Worm (Caenorhabditis elegans) whole organism, early embryonic: ENCODE results near the gene eri-5.

Experiments
- B0310.2 ChIP-seq: sonication (generic microtip); optimal IDR thresholded peaks from 2 replicates; lab custom pipeline; 2016; ENCODE audit warnings: mild to moderate bottlenecking, missing genetic modification characterization, missing compliant biosample characterization
- F13C5.2 ChIP-seq: sonication (generic microtip); optimal IDR thresholded peaks from 2 replicates; lab custom pipeline; 2017; ENCODE audit warnings: mild to moderate bottlenecking, missing genetic modification characterization, inconsistent platforms, missing compliant biosample characterization
- aly-1 ChIP-seq: sonication (generic microtip); optimal IDR thresholded peaks from 2 replicates; lab custom pipeline; 2016; ENCODE audit warnings: missing genetic modification characterization, missing compliant biosample characterization
- ama-1 ChIP-seq: fragments of 150-350 bp; optimal IDR thresholded peaks from 2 replicates; lab custom pipeline; 2014
- ceh-13 ChIP-seq: fragments of 200-800 bp; sonication (Bioruptor generic); optimal IDR thresholded peaks from 2 replicates; lab custom pipeline; 2018; ENCODE audit warnings: mild to moderate bottlenecking, missing genetic modification characterization, missing compliant biosample characterization
- ceh-36 ChIP-seq: sonication (generic microtip); optimal IDR thresholded peaks from 2 replicates; lab custom pipeline; 2016; ENCODE audit warnings: missing genetic modification characterization, inconsistent platforms, missing compliant biosample characterization
- ets-7 ChIP-seq: sonication (generic microtip); optimal IDR thresholded peaks from 2 replicates; lab custom pipeline; 2016; ENCODE audit warnings: missing genotype, missing genetic modification characterization, missing compliant biosample characterization
- flt-1 ChIP-seq: fragments of 200-800 bp; sonication (Bioruptor generic); IDR thresholded peaks from 2 replicates; pipeline ENCODE4 v1.3.6; 2022; ENCODE audit warnings: missing genetic modification characterization, missing compliant biosample characterization
- hmbx-1 ChIP-seq: sonication (generic microtip); optimal IDR thresholded peaks from 2 replicates; lab custom pipeline; 2016; ENCODE audit warnings: mild to moderate bottlenecking, missing genetic modification characterization, missing compliant biosample characterization
- hmg-4 ChIP-seq: fragments of 200-800 bp; sonication (Bioruptor generic); optimal IDR thresholded peaks from 2 replicates; lab custom pipeline; 2018; ENCODE audit warnings: mild to moderate bottlenecking, missing genetic modification characterization, missing compliant biosample characterization
- hnd-1 ChIP-seq: sonication (generic microtip); optimal IDR thresholded peaks from 2 replicates; lab custom pipeline; 2016; ENCODE audit warnings: missing genetic modification characterization, missing compliant biosample characterization
- pes-1 ChIP-seq: fragments of 200-800 bp; sonication (Bioruptor generic); IDR thresholded peaks from 2 replicates; pipeline ENCODE4 v1.3.6; 2022; ENCODE audit warnings: missing genetic modification reagents, missing genetic modification characterization, missing compliant biosample characterization
- scrt-1 ChIP-seq: fragments of 200-800 bp; sonication (Bioruptor generic); IDR thresholded peaks from 2 replicates; pipeline ENCODE4 v1.3.6; 2022; ENCODE audit warnings: missing genetic modification characterization, missing compliant biosample characterization
- sea-1 ChIP-seq: fragments of 200-800 bp; sonication (Bioruptor generic); conservative IDR thresholded peaks from 2 replicates; pipeline ENCODE4 v1.3.6; 2022; ENCODE audit warnings: missing genetic modification characterization, missing compliant biosample characterization
- tbx-11 ChIP-seq: fragments of 200-800 bp; sonication (Bioruptor generic); IDR thresholded peaks from 2 replicates; pipeline ENCODE4 v1.3.6; 2022; ENCODE audit warnings: missing genetic modification characterization, missing compliant biosample characterization
- tbx-37 ChIP-seq: fragments of 200-800 bp; sonication (Bioruptor generic); conservative IDR thresholded peaks from 2 replicates; pipeline ENCODE4 v1.3.6; 2022; ENCODE audit warnings: missing genetic modification reagents, missing genetic modification characterization, missing compliant biosample characterization
- tra-4 ChIP-seq: sonication (generic microtip); optimal IDR thresholded peaks from 2 replicates; lab custom pipeline; 2017; ENCODE audit warnings: missing genetic modification characterization, missing compliant biosample characterization

eri-5 gene

ce11 chrIV:2390804-2391203 is at the start of gene eri-5:
eri-5 (plus strand) TSS chrIV:2390821.
- no peak for TF ChIP-seq ceh-36
- no peak for TF ChIP-seq aly-1 (tag; lab: Kevin White, UChicago)
- TF ChIP-seq sea-1 (GFP tag; lab: Robert Waterston, UW), result no peak
- no peak for TF ChIP-seq hmbx-1 (tag; lab: Kevin White, UChicago)
- no peak for TF ChIP-seq tbx-37 (GFP tag; lab: Robert Waterston, UW)
- TF ChIP-seq ceh-13 (GFP tag; lab: Kevin White, UChicago), result no peak
- TF ChIP-seq F13C5.2 (tag; lab: Kevin White, UChicago), result no peak
- TF ChIP-seq B0310.2, result no peak
- no peak for TF ChIP-seq pes-1 (GFP tag; lab: Robert Waterston, UW)
- no peak for TF ChIP-seq ama-1 (lab: Kevin White, UChicago)
- no peak for TF ChIP-seq ets-7
- TF ChIP-seq hnd-1 (tag; lab: Kevin White, UChicago), result no peak
- TF ChIP-seq tra-4 (tag; lab: Kevin White, UChicago), result no peak
- no peak for TF ChIP-seq scrt-1 (GFP tag; lab: Robert Waterston, UW)
- TF ChIP-seq tbx-11, result no peak
- TF ChIP-seq hmg-4 (GFP tag; lab: Kevin White, UChicago), result no peak
- TF ChIP-seq flt-1 (GFP tag; lab: Robert Waterston, UW), result no peak

- no peak for TF ChIP-seq ets-7
- no peak for TF ChIP-seq ceh-36
- TF ChIP-seq tbx-37 (GFP tag; lab: Robert Waterston, UW), result no peak
- no peak for TF ChIP-seq flt-1 (GFP tag; lab: Robert Waterston, UW)
- TF ChIP-seq pes-1 (GFP tag; lab: Robert Waterston, UW), result no peak
- TF ChIP-seq hmg-4 (GFP tag; lab: Kevin White, UChicago), result no peak
- no peak for TF ChIP-seq tra-4 (tag; lab: Kevin White, UChicago)
- no peak for TF ChIP-seq ceh-13 (GFP tag; lab: Kevin White, UChicago)
- no peak for TF ChIP-seq hmbx-1 (tag; lab: Kevin White, UChicago)
- TF ChIP-seq scrt-1 (GFP tag; lab: Robert Waterston, UW), result no peak
- no peak for TF ChIP-seq ama-1 (lab: Kevin White, UChicago)
Measured at ce11 chrIV:2348862-2349321, 41.7 kb upstream of the eri-5 start, which contains the start of the genes ppgn-1 and tftc-1. ppgn-1 (minus strand) TSS chrIV:2348912. tftc-1 (plus strand) TSS chrIV:2349271.

- no peak for TF ChIP-seq F13C5.2 (tag; lab: Kevin White, UChicago)
- no peak for TF ChIP-seq flt-1 (GFP tag; lab: Robert Waterston, UW)
- TF ChIP-seq ceh-13 (GFP tag; lab: Kevin White, UChicago), result no peak
- no peak for TF ChIP-seq ceh-36
Measured at ce11 chrIV:2383713-2384112, 6.9 kb upstream of the eri-5 start, which contains the start of gene Y38F2AR.3. Y38F2AR.3 (plus strand) TSS chrIV:2384013.

- TF ChIP-seq hmg-4 (GFP tag; lab: Kevin White, UChicago) (no peak), tbx-37 (GFP tag; lab: Robert Waterston, UW) (no peak), hmbx-1 (tag; lab: Kevin White, UChicago) (no peak), tbx-11 (no peak), scrt-1 (GFP tag; lab: Robert Waterston, UW) (no peak), ceh-36 (no peak), B0310.2 (no peak), ama-1 (lab: Kevin White, UChicago) (no peak), pes-1 (GFP tag; lab: Robert Waterston, UW) (no peak), ets-7 (no peak)
Measured at ce11 chrIV:2387970-2388705, 2.5 kb upstream of the eri-5 start, which contains the start of gene sec-61.B. sec-61.B (minus strand) TSS chrIV:2388675.

- TF ChIP-seq sea-1 (GFP tag; lab: Robert Waterston, UW) (0 out of 2 replicates have a peak, but pooled peaks have one; percentile 53), ets-7 (peak; percentile 55), F13C5.2 (tag; lab: Kevin White, UChicago) (peak; percentile 90), tra-4 (tag; lab: Kevin White, UChicago) (peak; percentile 43), tbx-37 (GFP tag; lab: Robert Waterston, UW) (peak; percentile 49; the same call in 1 of the 2 replicates), ceh-13 (GFP tag; lab: Kevin White, UChicago) (no peak), scrt-1 (GFP tag; lab: Robert Waterston, UW) (no peak), hmg-4 (GFP tag; lab: Kevin White, UChicago) (peak; percentile 67), flt-1 (GFP tag; lab: Robert Waterston, UW) (0 out of 2 replicates have a peak, but pooled peaks have one; percentile 22), tbx-11 (peak; percentile 61)
Measured at ce11 chrIV:2388949-2389495, 1.6 kb upstream of the eri-5 start, which contains the start of gene trap-3. trap-3 (plus strand) TSS chrIV:2389445.

ce11 chrIV:2389745-2390144 is 876 bp upstream of the eri-5 start:
- TF ChIP-seq ama-1 (lab: Kevin White, UChicago), result no peak
- no peak for TF ChIP-seq aly-1 (tag; lab: Kevin White, UChicago)
- TF ChIP-seq ceh-36, result no peak
- TF ChIP-seq hmbx-1 (tag; lab: Kevin White, UChicago), result no peak
- TF ChIP-seq tbx-11, result no peak
- no peak for TF ChIP-seq hnd-1 (tag; lab: Kevin White, UChicago)
- TF ChIP-seq ets-7, result no peak
- no peak for TF ChIP-seq sea-1 (GFP tag; lab: Robert Waterston, UW)
- no peak for TF ChIP-seq pes-1 (GFP tag; lab: Robert Waterston, UW)
- TF ChIP-seq ceh-13 (GFP tag; lab: Kevin White, UChicago), result no peak
- TF ChIP-seq hmg-4 (GFP tag; lab: Kevin White, UChicago), result no peak
- no peak for TF ChIP-seq tbx-37 (GFP tag; lab: Robert Waterston, UW)
- no peak for TF ChIP-seq F13C5.2 (tag; lab: Kevin White, UChicago)
- TF ChIP-seq scrt-1 (GFP tag; lab: Robert Waterston, UW), result no peak
- TF ChIP-seq B0310.2, result no peak
- TF ChIP-seq tra-4 (tag; lab: Kevin White, UChicago), result no peak
- TF ChIP-seq flt-1 (GFP tag; lab: Robert Waterston, UW), result no peak
